Fruit fly (Drosophila melanogaster): ENCODE data around the gene elgi.

dm6 chr3L:15987635-15988034 is 31.3 kb downstream of the elgi start, which contains the start of gene PolD1:
- TF ChIP-seq CG8478 (optimal IDR thresholded peaks at IDR 0.05) (no peak), CTCF (optimal IDR thresholded peaks at IDR 0.05) (no peak)
